Worm (Caenorhabditis elegans) whole organism, late embryonic: ENCODE measurements around the gene F56A8.4.

ENCODE experiments used
- C08G9.2 ChIP-seq: sonication (generic microtip); optimal IDR thresholded peaks from 2 replicates; lab custom pipeline; 2016; ENCODE audit warnings: mild to moderate bottlenecking, missing genetic modification characterization, moderate library complexity, missing compliant biosample characterization
- Y22D7AL.16 ChIP-seq: sonication (generic microtip); optimal IDR thresholded peaks from 2 replicates; lab custom pipeline; 2016; ENCODE audit warnings: missing genetic modification characterization, missing compliant biosample characterization
- ceh-19 ChIP-seq: fragments of 200-800 bp; sonication (Bioruptor generic); optimal IDR thresholded peaks from 2 replicates; lab custom pipeline; 2018; ENCODE audit warnings: mild to moderate bottlenecking, missing genetic modification characterization, missing compliant biosample characterization
- ceh-22 ChIP-seq: sonication (generic microtip); optimal IDR thresholded peaks from 2 replicates; lab custom pipeline; 2017; ENCODE audit warnings: missing biosample characterization, missing genetic modification characterization
- ceh-31 ChIP-seq: sonication (generic microtip); optimal IDR thresholded peaks from 2 replicates; lab custom pipeline; 2016; ENCODE audit warnings: missing genetic modification characterization, missing compliant biosample characterization
- ceh-34 ChIP-seq: sonication (generic microtip); optimal IDR thresholded peaks from 2 replicates; lab custom pipeline; 2016; ENCODE audit warnings: mild to moderate bottlenecking, missing genetic modification characterization, missing compliant biosample characterization
- ceh-48 ChIP-seq: sonication (generic microtip); optimal IDR thresholded peaks from 2 replicates; lab custom pipeline; 2016; ENCODE audit warnings: missing genetic modification characterization, inconsistent platforms, missing compliant biosample characterization
- dmd-4 ChIP-seq: sonication (generic microtip); optimal IDR thresholded peaks from 2 replicates; lab custom pipeline; 2016; ENCODE audit warnings: borderline replicate concordance, missing genetic modification characterization, missing compliant biosample characterization
- elt-2 ChIP-seq: sonication (generic microtip); optimal IDR thresholded peaks from 2 replicates; lab custom pipeline; 2016; ENCODE audit warnings: missing genetic modification reagents, missing genetic modification characterization, missing compliant biosample characterization
- hlh-15 ChIP-seq: sonication (generic microtip); optimal IDR thresholded peaks from 2 replicates; lab custom pipeline; 2016; ENCODE audit warnings: missing genetic modification characterization, missing compliant biosample characterization
- lim-6 ChIP-seq: sonication (generic microtip); optimal IDR thresholded peaks from 2 replicates; lab custom pipeline; 2016; ENCODE audit warnings: missing genetic modification characterization, missing compliant biosample characterization
- mec-3 ChIP-seq: sonication (generic microtip); optimal IDR thresholded peaks from 2 replicates; lab custom pipeline; 2016; ENCODE audit warnings: borderline replicate concordance, missing genetic modification characterization, missing compliant biosample characterization
- nfya-1 ChIP-seq: sonication (generic microtip); optimal IDR thresholded peaks from 2 replicates; lab custom pipeline; 2017; ENCODE audit warnings: missing genetic modification characterization, mild to moderate bottlenecking, missing compliant biosample characterization, antibody characterized with exemption, moderate library complexity
- nhr-11 ChIP-seq: fragments of 150-350 bp; optimal IDR thresholded peaks from 2 replicates; lab custom pipeline; 2014; ENCODE audit warnings: missing biosample characterization, missing genetic modification characterization
- npax-4 ChIP-seq: sonication (generic microtip); optimal IDR thresholded peaks from 2 replicates; lab custom pipeline; 2016; ENCODE audit warnings: missing genetic modification characterization, missing compliant biosample characterization
- odd-2 ChIP-seq: sonication (generic microtip); optimal IDR thresholded peaks from 2 replicates; lab custom pipeline; 2017; ENCODE audit warnings: antibody characterized with exemption, mild to moderate bottlenecking, missing genetic modification characterization, missing compliant biosample characterization
- pat-9 ChIP-seq: fragments of 200-800 bp; sonication (Bioruptor generic); optimal IDR thresholded peaks from 2 replicates; lab custom pipeline; 2018; ENCODE audit warnings: mild to moderate bottlenecking, missing genetic modification characterization, moderate library complexity, missing compliant biosample characterization
- pax-1 ChIP-seq: fragments of 150-350 bp; optimal IDR thresholded peaks from 2 replicates; lab custom pipeline; 2014; ENCODE audit warnings: missing biosample characterization, missing genetic modification characterization
- pha-2 ChIP-seq: sonication (generic microtip); optimal IDR thresholded peaks from 2 replicates; lab custom pipeline; 2017; ENCODE audit warnings: mild to moderate bottlenecking, missing genetic modification characterization, missing compliant biosample characterization
- pqm-1 ChIP-seq: sonication (generic microtip); optimal IDR thresholded peaks from 2 replicates; lab custom pipeline; 2016; ENCODE audit warnings: missing genetic modification characterization, missing compliant biosample characterization
- pros-1 ChIP-seq: fragments of 150-350 bp; optimal IDR thresholded peaks from 2 replicates; lab custom pipeline; 2014; ENCODE audit warnings: missing biosample characterization, missing genetic modification reagents, missing genetic modification characterization
- rnt-1 ChIP-seq: sonication (generic microtip); optimal IDR thresholded peaks from 2 replicates; lab custom pipeline; 2016; ENCODE audit warnings: missing genetic modification characterization, missing compliant biosample characterization
- tbx-2 ChIP-seq: sonication (generic microtip); optimal IDR thresholded peaks from 2 replicates; lab custom pipeline; 2016; ENCODE audit warnings: missing genetic modification characterization, missing compliant biosample characterization
- tbx-7 ChIP-seq: sonication (generic microtip); optimal IDR thresholded peaks from 2 replicates; lab custom pipeline; 2016; ENCODE audit warnings: missing genotype, missing genetic modification characterization, missing compliant biosample characterization
- unc-42 ChIP-seq: sonication (generic microtip); optimal IDR thresholded peaks from 2 replicates; lab custom pipeline; 2016; ENCODE audit warnings: missing genotype, missing genetic modification characterization, missing compliant biosample characterization
- unc-55 ChIP-seq: sonication (generic microtip); optimal IDR thresholded peaks from 2 replicates; lab custom pipeline; 2017; ENCODE audit warnings: missing biosample characterization, missing genetic modification reagents, missing genetic modification characterization
- ztf-16 ChIP-seq: sonication (generic microtip); optimal IDR thresholded peaks from 2 replicates; lab custom pipeline; 2017; ENCODE audit warnings: missing genetic modification characterization, missing compliant biosample characterization

F56A8.4 gene

ce11 chrIII:13305537-13305936 is 42.5 kb downstream of the F56A8.4 start:
- no peak for TF ChIP-seq pqm-1 (tag; lab: Kevin White, UChicago)

ce11 chrIII:13307107-13307506 is 44.0 kb downstream of the F56A8.4 start, which contains the start of the genes klp-19 and slc-36.1:
Gene klp-19 (minus strand): TSS chrIII:13307259.
Gene slc-36.1 (plus strand): TSS chrIII:13307502.
- TF ChIP-seq unc-42 (tag; lab: Kevin White, UChicago): peak; percentile 78
- TF ChIP-seq pha-2 (tag; lab: Kevin White, UChicago): no peak
- TF ChIP-seq elt-2 (tag; lab: Kevin White, UChicago): no peak
- no peak for TF ChIP-seq pat-9 (tag; lab: Kevin White, UChicago)
- TF ChIP-seq lim-6 (tag; lab: Kevin White, UChicago): no peak
- TF ChIP-seq ceh-19 (GFP tag; lab: Kevin White, UChicago): no peak
- TF ChIP-seq nfya-1 (tag; lab: Kevin White, UChicago): peak; percentile 42
- no peak for TF ChIP-seq rnt-1 (tag; lab: Kevin White, UChicago)
- TF ChIP-seq npax-4 (tag; lab: Kevin White, UChicago): no peak
- peak; percentile 12 for TF ChIP-seq ceh-31 (tag; lab: Kevin White, UChicago)
- TF ChIP-seq ceh-34: peak; percentile 12
- TF ChIP-seq unc-55 (GFP tag; lab: Kevin White, UChicago): no peak

- TF ChIP-seq dmd-4 (tag; lab: Kevin White, UChicago) (no peak), odd-2 (no peak), mec-3 (tag; lab: Kevin White, UChicago) (no peak), Y22D7AL.16 (tag; lab: Kevin White, UChicago) (no peak)
- TF ChIP-seq, all 69 proteins: peak for 0
Measured at ce11 chrIII:13310552-13310951, 47.5 kb downstream of the F56A8.4 start.

- TF ChIP-seq ceh-22 (no peak), ztf-16 (tag; lab: Kevin White, UChicago) (no peak), ceh-48 (tag; lab: Kevin White, UChicago) (peak; percentile 77), pros-1 (tag; lab: Kevin White, UChicago) (no peak), hlh-15 (tag; lab: Kevin White, UChicago) (no peak), tbx-2 (tag; lab: Kevin White, UChicago) (no peak), pax-1 (tag; lab: Kevin White, UChicago) (peak; percentile 40), nfya-1 (tag; lab: Kevin White, UChicago) (peak; percentile 10)
Measured at ce11 chrIII:13313788-13314187, 50.7 kb downstream of the F56A8.4 start, which contains the start of gene Y43F4B.10. Gene Y43F4B.10 (plus strand): TSS chrIII:13314068.

- no peak for TF ChIP-seq npax-4 (tag; lab: Kevin White, UChicago)
- TF ChIP-seq tbx-7: no peak
- no peak for TF ChIP-seq pqm-1 (tag; lab: Kevin White, UChicago)
- no peak for TF ChIP-seq C08G9.2 (tag; lab: Kevin White, UChicago)
- TF ChIP-seq ceh-48 (tag; lab: Kevin White, UChicago): no peak
- no peak for TF ChIP-seq nhr-11 (tag; lab: Kevin White, UChicago)
- TF ChIP-seq, all 69 proteins: peak for 0
Measured at ce11 chrIII:13314636-13315035, 51.5 kb downstream of the F56A8.4 start.
